In genomic region chrX:17865103-17865502, dm6 we compare ENCODE assay signal across 2 fruit fly cellular contexts.
TF ChIP-seq lines count a peak whose summit lies in the region.

No protein-coding gene starts in this region.

- no peak for TF ChIP-seq CTCF in whole organism, embryonic (GFP tag; optimal IDR thresholded peaks at IDR 0.05; lab: Kevin White, UChicago)

TF ChIP-seq in whole organism, embryonic, 481 proteins besides CTCF, POLR2A, EP300 and RAD21 (continues in another document):
- TF ChIP-seq phol (tag; optimal IDR thresholded peaks at IDR 0.05; lab: Kevin White, UChicago) (peak; percentile 53), Sox100B (GFP tag; optimal IDR thresholded peaks at IDR 0.05; lab: Kevin White, UChicago) (peak; percentile 18), CG11093 (GFP tag; IDR thresholded peaks at IDR 0.05; lab: Robert Waterston, UW) (no peak), HLH54F (GFP tag; optimal IDR thresholded peaks at IDR 0.05; lab: Kevin White, UChicago) (no peak), CG11723 (GFP tag; optimal IDR thresholded peaks at IDR 0.05; lab: Kevin White, UChicago) (no peak), CG33557 (GFP tag; optimal IDR thresholded peaks at IDR 0.05; lab: Kevin White, UChicago) (peak; percentile 25), CG9727 (GFP tag; optimal IDR thresholded peaks at IDR 0.05; lab: Kevin White, UChicago) (peak; percentile 10), zen (tag; optimal IDR thresholded peaks at IDR 0.05; lab: Kevin White, UChicago) (peak; percentile 34), CG10267 (tag; optimal IDR thresholded peaks at IDR 0.05; lab: Kevin White, UChicago) (peak; percentile 18), CG17328 (GFP tag; IDR thresholded peaks at IDR 0.05; lab: Robert Waterston, UW) (0 out of 2 replicates have a peak, but pooled peaks have one; percentile 25), CG9437 (GFP tag; optimal IDR thresholded peaks at IDR 0.05; lab: Kevin White, UChicago) (no peak), CG4707 (GFP tag; optimal IDR thresholded peaks at IDR 0.05; lab: Kevin White, UChicago) (peak; percentile 23), lilli (GFP tag; optimal IDR thresholded peaks at IDR 0.05; lab: Kevin White, UChicago) (no peak), pan (optimal IDR thresholded peaks at IDR 0.05; lab: Kevin White, UChicago) (no peak), pan (GFP tag; optimal IDR thresholded peaks at IDR 0.05 in 1 of 2, IDR thresholded peaks at IDR 0.05 in 1 of 2) (no peak), seq (GFP tag; IDR thresholded peaks at IDR 0.05; lab: Robert Waterston, UW) (no peak), CG1233 (GFP tag; optimal IDR thresholded peaks at IDR 0.05; lab: Kevin White, UChicago) (peak; percentile 36), CG32532 (GFP tag; IDR thresholded peaks at IDR 0.05; lab: Robert Waterston, UW) (no peak), Elba2 (GFP tag; optimal IDR thresholded peaks at IDR 0.05; lab: Kevin White, UChicago) (peak; percentile 16), hkb (optimal IDR thresholded peaks at IDR 0.05; lab: Kevin White, UChicago) (no peak), hkb (GFP tag; IDR thresholded peaks at IDR 0.05; lab: Robert Waterston, UW) (peak; percentile 30; the same call in 1 of the 2 replicates), tna (GFP tag; IDR thresholded peaks at IDR 0.05; lab: Robert Waterston, UW; ENCODE audit: partially characterized antibody) (no peak), zfh1 (GFP tag; IDR thresholded peaks at IDR 0.05; lab: Robert Waterston, UW) (no peak), CG1603 (tag; optimal IDR thresholded peaks at IDR 0.05; lab: Kevin White, UChicago) (peak; percentile 33), CG17802 (tag; optimal IDR thresholded peaks at IDR 0.05; lab: Kevin White, UChicago) (no peak), Optix (GFP tag; IDR thresholded peaks at IDR 0.05; lab: Robert Waterston, UW) (no peak), cwo (GFP tag; optimal IDR thresholded peaks at IDR 0.05; lab: Kevin White, UChicago) (no peak), nom (GFP tag; optimal IDR thresholded peaks at IDR 0.05; lab: Kevin White, UChicago) (peak; percentile 22), CG8944 (GFP tag; optimal IDR thresholded peaks at IDR 0.05; lab: Kevin White, UChicago) (no peak), Ets97D (GFP tag; optimal IDR thresholded peaks at IDR 0.05; lab: Kevin White, UChicago) (peak; percentile 62), ash1 (GFP tag; optimal IDR thresholded peaks at IDR 0.05; lab: Kevin White, UChicago) (no peak), sens (GFP tag; lab: Kevin White, UChicago) (peak; percentile 22), bbx (GFP tag; IDR thresholded peaks at IDR 0.05; lab: Robert Waterston, UW; ENCODE audit: partially characterized antibody) (0 out of 2 replicates have a peak, but pooled peaks have one; percentile 21), CG12219 (GFP tag; optimal IDR thresholded peaks at IDR 0.05; lab: Kevin White, UChicago) (no peak), H15 (GFP tag; IDR thresholded peaks at IDR 0.05; lab: Robert Waterston, UW) (no peak), Blimp-1 (GFP tag; optimal IDR thresholded peaks at IDR 0.05; lab: Kevin White, UChicago) (no peak), CG14710 (tag; optimal IDR thresholded peaks at IDR 0.05; lab: Kevin White, UChicago) (peak; percentile 18), CG7271 (tag; optimal IDR thresholded peaks at IDR 0.05; lab: Kevin White, UChicago) (peak; percentile 95), CG2116 (GFP tag; optimal IDR thresholded peaks at IDR 0.05; lab: Kevin White, UChicago) (peak; percentile 91), caup (GFP tag; optimal IDR thresholded peaks at IDR 0.05; lab: Kevin White, UChicago; ENCODE audit: severe bottlenecking) (no peak), CG13624 (GFP tag; optimal IDR thresholded peaks at IDR 0.05; lab: Kevin White, UChicago) (no peak), HLH3B (GFP tag; IDR thresholded peaks at IDR 0.05; lab: Robert Waterston, UW) (no peak), CG9609 (GFP tag; optimal IDR thresholded peaks at IDR 0.05; lab: Kevin White, UChicago) (no peak), slou (GFP tag; optimal IDR thresholded peaks at IDR 0.05; lab: Kevin White, UChicago) (no peak), CG8290 (GFP tag; optimal IDR thresholded peaks at IDR 0.05; lab: Kevin White, UChicago) (peak; percentile 41), CG8290 (tag; optimal IDR thresholded peaks at IDR 0.05; lab: Kevin White, UChicago) (peak in 1 of 2 experiments; percentile 31)

TF ChIP-seq in whole organism, prepupa, 60 proteins besides CTCF, POLR2A, EP300 and RAD21:
- TF ChIP-seq fd85E (GFP tag; optimal IDR thresholded peaks at IDR 0.05; lab: Kevin White, UChicago) (no peak), CG31627 (GFP tag; optimal IDR thresholded peaks at IDR 0.05; lab: Kevin White, UChicago) (no peak), CG8119 (GFP tag; IDR thresholded peaks at IDR 0.05; lab: Robert Waterston, UW) (no peak), CG6854 (GFP tag; optimal IDR thresholded peaks at IDR 0.05; lab: Kevin White, UChicago) (no peak), Eip78C (GFP tag; lab: Kevin White, UChicago) (peak; percentile 27), CG11902 (GFP tag; optimal IDR thresholded peaks at IDR 0.05; lab: Kevin White, UChicago) (no peak), CG8632 (GFP tag; optimal IDR thresholded peaks at IDR 0.05; lab: Kevin White, UChicago) (no peak), esn (GFP tag; optimal IDR thresholded peaks at IDR 0.05; lab: Kevin White, UChicago) (peak; percentile 32), CG1621 (tag; optimal IDR thresholded peaks at IDR 0.05; lab: Kevin White, UChicago) (no peak), dac (GFP tag; optimal IDR thresholded peaks at IDR 0.05; lab: Kevin White, UChicago) (no peak), acj6 (GFP tag; optimal IDR thresholded peaks at IDR 0.05; lab: Kevin White, UChicago) (no peak), CG7368 (GFP tag; optimal IDR thresholded peaks at IDR 0.05; lab: Kevin White, UChicago) (no peak), Sox102F (GFP tag; optimal IDR thresholded peaks at IDR 0.05; lab: Kevin White, UChicago) (peak; percentile 18)

Comparison
In these comparisons a context has a peak if more than half of its experiments do, and no peak if none do; other contexts are left out.
1. Of the 7 proteins assayed by ChIP-seq in both whole organism, embryonic and whole organism, prepupa: peak only in whole organism, embryonic: none; only in whole organism, prepupa: Sox102F; in both: none; in neither: 6.